Fruit fly (Drosophila melanogaster) whole organism, adult: Measurements from ENCODE around the gene ringer.

Experiments used
- CG11617 ChIP-seq: fragments of 200-800 bp; sonication (Bioruptor generic); optimal IDR thresholded peaks from 2 replicates; lab custom pipeline; 2017; ENCODE audit warnings: mild to moderate bottlenecking, missing biosample characterization, missing genetic modification reagents, missing genetic modification characterization
- CG12768 ChIP-seq: fragments of 200-800 bp; sonication (Bioruptor generic); optimal IDR thresholded peaks from 2 replicates; lab custom pipeline; 2017; ENCODE audit warnings: missing biosample characterization, missing genetic modification characterization, mild to moderate bottlenecking, moderate library complexity, missing genetic modification reagents
- CG14711 ChIP-seq: fragments of 200-800 bp; sonication (Bioruptor generic); optimal IDR thresholded peaks from 2 replicates; lab custom pipeline; 2018; ENCODE audit warnings: missing biosample characterization, mild to moderate bottlenecking, missing genetic modification characterization, moderate library complexity
- CG1620 ChIP-seq: fragments of 200-800 bp; sonication (Bioruptor generic); optimal IDR thresholded peaks from 2 replicates; lab custom pipeline; 2016; ENCODE audit warnings: missing biosample characterization, missing genetic modification characterization
- CG33017 ChIP-seq: fragments of 200-800 bp; sonication (Bioruptor generic); optimal IDR thresholded peaks from 2 replicates; lab custom pipeline; 2018; ENCODE audit warnings: missing biosample characterization, mild to moderate bottlenecking, missing genetic modification characterization, moderate library complexity
- CG5204 ChIP-seq: fragments of 200-800 bp; sonication (Bioruptor generic); optimal IDR thresholded peaks from 2 replicates; lab custom pipeline; 2016; ENCODE audit warnings: missing biosample characterization, missing genetic modification characterization
- CG7045 ChIP-seq: fragments of 200-800 bp; sonication (Bioruptor generic); optimal IDR thresholded peaks from 2 replicates; lab custom pipeline; 2017; ENCODE audit warnings: missing biosample characterization, mild to moderate bottlenecking, missing genetic modification characterization
- CG7101 ChIP-seq: fragments of 200-800 bp; sonication (Bioruptor generic); optimal IDR thresholded peaks from 2 replicates; lab custom pipeline; 2018; ENCODE audit warnings: missing biosample characterization, mild to moderate bottlenecking, missing genetic modification characterization, moderate library complexity
- Clk ChIP-seq: fragments of 200-800 bp; sonication (Bioruptor generic); optimal IDR thresholded peaks from 2 replicates; lab custom pipeline; 2017; ENCODE audit warnings: missing biosample characterization, missing genetic modification characterization
- Crg-1 ChIP-seq: fragments of 200-800 bp; sonication (Bioruptor generic); optimal IDR thresholded peaks from 2 replicates; lab custom pipeline; 2016; ENCODE audit warnings: missing biosample characterization, missing genetic modification characterization
- Hr96 ChIP-seq: fragments of 200-800 bp; sonication (Bioruptor generic); optimal IDR thresholded peaks from 2 replicates; lab custom pipeline; 2016; ENCODE audit warnings: missing biosample characterization, missing genetic modification characterization
- Mnt ChIP-seq: fragments of 200-800 bp; sonication (Bioruptor generic); optimal IDR thresholded peaks from 2 replicates; lab custom pipeline; 2016; ENCODE audit warnings: missing biosample characterization, mild to moderate bottlenecking, missing genetic modification characterization
- bab1 ChIP-seq: fragments of 200-800 bp; sonication (Bioruptor generic); optimal IDR thresholded peaks from 3 replicates; lab custom pipeline; 2019; ENCODE audit warnings: missing biosample characterization, mild to moderate bottlenecking, missing genetic modification characterization, moderate library complexity
- cic ChIP-seq: fragments of 200-800 bp; sonication (Bioruptor generic); optimal IDR thresholded peaks from 2 replicates; lab custom pipeline; 2017; ENCODE audit warnings: missing biosample characterization, mild to moderate bottlenecking, missing genetic modification characterization, moderate library complexity
- cnc ChIP-seq, 2 experiments: fragments of >200 bp; optimal IDR thresholded peaks; 2 replicates each; lab custom pipeline; 2017
- kay ChIP-seq: fragments of 200-800 bp; sonication (Bioruptor generic); peaks from one replicate; lab custom pipeline; 2016; ENCODE audit warnings: missing biosample characterization, missing genetic modification characterization, borderline replicate concordance
- ovo ChIP-seq: fragments of 200-800 bp; sonication (Bioruptor generic); optimal IDR thresholded peaks from 2 replicates; lab custom pipeline; 2016; ENCODE audit warnings: missing biosample characterization, missing genetic modification characterization
- pad ChIP-seq: fragments of 200-800 bp; sonication (Bioruptor generic); optimal IDR thresholded peaks from 3 replicates; lab custom pipeline; 2017; ENCODE audit warnings: missing biosample characterization, missing genetic modification characterization, mild to moderate bottlenecking, moderate library complexity, missing genetic modification reagents
- tj ChIP-seq: fragments of 200-800 bp; sonication (Bioruptor generic); optimal IDR thresholded peaks from 3 replicates; lab custom pipeline; 2017; ENCODE audit warnings: missing biosample characterization, mild to moderate bottlenecking, missing genetic modification characterization, moderate library complexity
- toe ChIP-seq: fragments of 200-800 bp; sonication (Bioruptor generic); optimal IDR thresholded peaks from 2 replicates; lab custom pipeline; 2016; ENCODE audit warnings: missing biosample characterization, missing genetic modification characterization

ringer gene

DNA sequence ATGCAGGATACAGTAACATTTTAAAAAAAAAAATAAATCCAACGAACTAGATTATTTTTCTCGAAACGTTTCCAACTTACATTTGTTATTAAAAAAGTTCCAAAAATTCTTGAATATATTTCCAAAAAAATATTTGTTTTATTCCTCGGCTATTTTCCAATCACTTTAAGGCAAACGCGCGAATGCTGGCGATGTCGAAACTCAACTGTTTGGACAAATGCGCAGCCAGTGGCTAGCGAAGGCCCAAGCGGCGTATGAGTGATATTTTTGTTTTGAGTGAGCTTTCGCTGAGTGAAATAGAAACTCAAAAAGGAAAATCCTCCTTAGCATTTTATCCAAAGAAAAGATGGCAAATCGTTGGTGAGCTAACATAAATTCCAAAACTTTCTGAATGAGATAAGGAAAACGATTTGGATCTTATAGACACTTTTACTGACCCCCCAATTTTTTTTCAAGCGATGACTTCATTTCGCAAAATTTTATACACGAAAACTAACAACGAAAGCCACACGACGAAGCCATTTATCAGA, at the start of gene ringer:
Gene ringer (minus strand): TSS at position 210 of the 530 bp plus-strand sequence.
- TF ChIP-seq CG33017 (tag; lab: Kevin White, UChicago) (peak; percentile 43), Mnt (GFP tag; lab: Kevin White, UChicago) (no peak)

dm6 chr3L:16407815-16408608, 48.8 kb upstream of the ringer start:
- TF ChIP-seq tj (GFP tag; lab: Kevin White, UChicago): no peak

- no peak for TF ChIP-seq CG14711 (tag; lab: Kevin White, UChicago)
- no peak for TF ChIP-seq ovo
- no peak for TF ChIP-seq CG5204
- no peak for TF ChIP-seq CG12768 (GFP tag; lab: Kevin White, UChicago)
- TF ChIP-seq CG7101 (tag; lab: Kevin White, UChicago): no peak
- no peak for TF ChIP-seq Mnt (GFP tag; lab: Kevin White, UChicago)
- no peak for TF ChIP-seq cic (GFP tag; lab: Kevin White, UChicago)
- TF ChIP-seq CG7045 (GFP tag; lab: Kevin White, UChicago): no peak
- TF ChIP-seq pad (GFP tag; lab: Kevin White, UChicago): no peak
- TF ChIP-seq cnc (optimal IDR thresholded peaks at IDR 0.05; lab: Kevin White, UChicago): no peak
- no peak for TF ChIP-seq Clk (GFP tag; lab: Kevin White, UChicago)
- TF ChIP-seq CG1620 (GFP tag; lab: Kevin White, UChicago): no peak
- TF ChIP-seq Hr96 (GFP tag; lab: Kevin White, UChicago): no peak
- TF ChIP-seq kay (GFP tag; lab: Kevin White, UChicago): no peak
Observed at dm6 chr3L:16402253-16402652, 43.0 kb upstream of the ringer start.

dm6 chr3L:16400175-16400574, 40.9 kb upstream of the ringer start, which contains the start of gene CG44836:
Gene CG44836, minus strand, starts transcription at chr3L:16400275.
- TF ChIP-seq kay (GFP tag; lab: Kevin White, UChicago): peak; percentile 20
- no peak for TF ChIP-seq cic (GFP tag; lab: Kevin White, UChicago)

DNA sequence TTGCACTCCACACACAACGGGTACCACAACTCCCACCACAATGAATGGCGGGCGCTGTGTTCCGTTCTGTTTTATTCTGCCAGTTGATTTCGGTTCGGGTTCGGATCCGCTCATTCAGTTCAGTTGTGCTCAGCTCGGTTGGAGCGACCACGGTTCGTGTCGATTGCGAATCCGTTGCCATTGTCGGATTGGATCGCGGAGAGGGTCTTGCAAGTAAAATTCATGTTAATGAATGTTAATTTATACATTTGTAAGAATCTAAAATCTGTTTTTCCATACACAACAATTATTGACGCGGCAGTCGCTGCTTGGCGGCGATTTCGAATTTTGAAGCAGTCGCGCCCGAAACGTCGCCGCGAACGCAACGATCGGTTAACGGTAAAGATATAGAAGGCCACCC, 35.3 kb upstream of the ringer start, which contains the start of gene Gagr:
Gene Gagr (plus strand): TSS at position 81 of the 400 bp plus-strand sequence.
- TF ChIP-seq kay (GFP tag; lab: Kevin White, UChicago) (no peak), CG7045 (GFP tag; lab: Kevin White, UChicago) (no peak), CG12768 (GFP tag; lab: Kevin White, UChicago) (no peak), Crg-1 (GFP tag; lab: Kevin White, UChicago) (no peak), Hr96 (GFP tag; lab: Kevin White, UChicago) (no peak), toe (GFP tag; lab: Kevin White, UChicago) (no peak), cnc (optimal IDR thresholded peaks at IDR 0.05; lab: Kevin White, UChicago) (no peak), cic (GFP tag; lab: Kevin White, UChicago) (no peak)

dm6 chr3L:16393700-16394099, 34.5 kb upstream of the ringer start:
- TF ChIP-seq CG5204 (no peak), bab1 (GFP tag; lab: Kevin White, UChicago) (no peak), CG7101 (tag; lab: Kevin White, UChicago) (no peak), CG7045 (GFP tag; lab: Kevin White, UChicago) (no peak), CG11617 (GFP tag; lab: Kevin White, UChicago) (no peak), Mnt (GFP tag; lab: Kevin White, UChicago) (no peak), CG12768 (GFP tag; lab: Kevin White, UChicago) (no peak), kay (GFP tag; lab: Kevin White, UChicago) (peak; percentile 53)

- TF ChIP-seq CG11617 (GFP tag; lab: Kevin White, UChicago) (no peak), CG5204 (no peak), CG33017 (tag; lab: Kevin White, UChicago) (no peak), CG14711 (tag; lab: Kevin White, UChicago) (no peak), tj (GFP tag; lab: Kevin White, UChicago) (no peak), cic (GFP tag; lab: Kevin White, UChicago) (no peak), CG7101 (tag; lab: Kevin White, UChicago) (no peak), CG1620 (GFP tag; lab: Kevin White, UChicago) (no peak), pad (GFP tag; lab: Kevin White, UChicago) (no peak), CG7045 (GFP tag; lab: Kevin White, UChicago) (no peak), ovo (no peak), cnc (optimal IDR thresholded peaks at IDR 0.05; lab: Kevin White, UChicago) (no peak), bab1 (GFP tag; lab: Kevin White, UChicago) (no peak)
Observed at dm6 chr3L:16392874-16393273, 33.6 kb upstream of the ringer start.
